Fruit fly (Drosophila melanogaster): ENCODE measurements around the gene CG31459.

CG31459 gene

DNA sequence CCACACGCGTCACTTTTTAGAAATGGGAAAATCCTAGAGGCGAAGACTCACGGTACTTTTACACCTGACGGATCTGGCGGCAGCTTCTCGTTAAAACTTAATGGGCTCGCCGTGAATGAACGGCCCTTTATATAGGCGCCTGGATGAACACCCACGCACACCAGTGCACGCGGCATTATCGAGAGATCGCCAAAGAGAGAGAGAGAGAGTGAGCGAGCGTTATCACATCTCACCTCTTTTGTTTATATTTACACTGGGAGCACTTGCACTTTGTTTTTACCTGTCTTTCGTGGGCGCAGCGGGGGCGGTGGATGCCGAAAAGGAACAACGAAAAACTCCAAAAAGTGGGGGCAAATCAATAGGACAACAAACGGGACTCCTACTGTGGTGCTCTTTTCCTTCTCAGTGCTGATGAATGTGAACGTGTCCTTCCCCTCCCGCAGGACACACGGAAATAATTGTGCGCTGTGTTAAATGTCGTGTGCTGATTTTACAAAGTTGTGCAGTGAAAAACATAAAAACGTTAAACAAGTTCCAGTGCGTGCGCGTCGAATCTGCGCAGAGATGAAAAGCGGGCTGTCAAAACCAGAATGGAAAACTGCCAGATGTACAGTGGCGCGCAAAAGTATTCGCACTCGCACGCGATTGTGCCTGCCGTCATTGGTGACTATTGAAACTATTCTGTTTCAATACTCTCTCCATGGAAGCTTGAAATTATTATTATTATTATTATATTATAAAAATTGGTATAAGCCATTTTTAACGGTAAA, 34.7 kb downstream of the CG31459 start, which contains the start of gene Mrp5:
Gene Mrp5, minus strand, starts transcription at position 561 of the 770 bp plus-strand sequence.
- TF ChIP-seq CG12605 (GFP tag; IDR thresholded peaks at IDR 0.05) (no peak), CG13204 (GFP tag; optimal IDR thresholded peaks at IDR 0.05) (peak; percentile 40), CG34367 (tag; optimal IDR thresholded peaks at IDR 0.05) (no peak), D1 (tag; optimal IDR thresholded peaks at IDR 0.05) (no peak), rn (GFP tag; IDR thresholded peaks at IDR 0.05) (no peak), CG14655 (GFP tag; optimal IDR thresholded peaks at IDR 0.05) (no peak), Ets98B (GFP tag; IDR thresholded peaks at IDR 0.05) (no peak), Snoo (tag; optimal IDR thresholded peaks at IDR 0.05) (peak; percentile 21), CG10348 (GFP tag; IDR thresholded peaks at IDR 0.05) (no peak), EcR (GFP tag; optimal IDR thresholded peaks at IDR 0.05) (peak; percentile 58), gl (tag; optimal IDR thresholded peaks at IDR 0.05) (peak; percentile 60), Pif1A (GFP tag; optimal IDR thresholded peaks at IDR 0.05) (peak; percentile 23), CG15710 (tag; optimal IDR thresholded peaks at IDR 0.05) (peak; percentile 12), CG32121 (GFP tag; IDR thresholded peaks at IDR 0.05) (no peak), Pif1B (GFP tag; optimal IDR thresholded peaks at IDR 0.05) (peak; percentile 46), CG17806 (tag; optimal IDR thresholded peaks at IDR 0.05) (peak; percentile 19), CG4496 (GFP tag; IDR thresholded peaks at IDR 0.05) (peak; percentile 80), CG9948 (tag; optimal IDR thresholded peaks at IDR 0.05) (no peak), CG8159 (tag; optimal IDR thresholded peaks at IDR 0.05) (peak; percentile 36), CG8301 (tag; optimal IDR thresholded peaks at IDR 0.05) (peak; percentile 36), fd96Ca (GFP tag; IDR thresholded peaks at IDR 0.05) (peak; percentile 51; the same call in 1 of the 3 replicates)

DNA sequence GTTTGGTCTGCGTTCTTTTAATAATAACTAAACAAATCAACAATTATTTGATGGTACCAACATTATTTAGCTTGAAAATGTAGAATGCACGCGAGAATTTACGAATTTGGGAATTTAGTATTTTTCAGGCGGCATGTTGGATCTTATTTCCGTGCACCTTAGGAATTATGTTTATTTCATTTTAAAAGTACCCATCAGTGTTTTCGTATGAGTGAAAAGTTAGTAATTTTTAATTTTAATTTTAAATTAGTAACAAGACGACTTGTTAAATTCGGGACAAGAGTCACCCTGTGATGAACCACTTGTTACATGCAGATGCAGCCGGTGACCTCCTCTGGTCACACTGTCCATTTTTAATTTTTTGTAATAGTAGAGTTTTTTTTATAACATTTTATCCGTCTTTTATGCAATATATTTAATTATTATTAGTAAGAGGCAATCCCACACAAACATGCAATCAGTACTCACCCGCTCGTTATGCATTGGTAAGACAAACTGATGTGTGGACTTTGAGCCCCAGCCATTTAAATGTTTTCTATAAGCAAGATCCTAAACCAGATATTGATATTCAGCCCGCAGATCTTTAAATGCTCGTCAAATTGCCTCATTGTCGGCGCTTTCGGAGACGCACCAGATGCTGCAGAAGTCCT, 36.9 kb downstream of the CG31459 start, which contains the start of the genes CG17186 and Arc42:
Gene CG17186, minus strand, starts transcription at position 88 of the 650 bp plus-strand sequence.
Gene Arc42, plus strand, starts transcription at position 311 of the 650 bp plus-strand sequence.
- TF ChIP-seq CG12605 (GFP tag; IDR thresholded peaks at IDR 0.05) (peak; percentile 66), Pif1B (GFP tag; optimal IDR thresholded peaks at IDR 0.05) (peak; percentile 36), CG9948 (tag; optimal IDR thresholded peaks at IDR 0.05) (no peak), CG14655 (GFP tag; optimal IDR thresholded peaks at IDR 0.05) (no peak), CG32121 (GFP tag; IDR thresholded peaks at IDR 0.05) (0 out of 2 replicates have a peak, but pooled peaks have one; percentile 16), rn (GFP tag; IDR thresholded peaks at IDR 0.05) (no peak), CG34367 (tag; optimal IDR thresholded peaks at IDR 0.05) (peak; percentile 29), Snoo (tag; optimal IDR thresholded peaks at IDR 0.05) (no peak), CG4496 (GFP tag; IDR thresholded peaks at IDR 0.05) (peak; percentile 55; the same call in 2 of the 3 replicates), fd96Ca (GFP tag; IDR thresholded peaks at IDR 0.05) (no peak), EcR (GFP tag; optimal IDR thresholded peaks at IDR 0.05) (no peak), CG8159 (tag; optimal IDR thresholded peaks at IDR 0.05) (peak; percentile 34), gl (tag; optimal IDR thresholded peaks at IDR 0.05) (peak; percentile 85), D1 (tag; optimal IDR thresholded peaks at IDR 0.05) (no peak), CG15710 (tag; optimal IDR thresholded peaks at IDR 0.05) (peak; percentile 1), CG10348 (GFP tag; IDR thresholded peaks at IDR 0.05) (no peak), CG17806 (tag; optimal IDR thresholded peaks at IDR 0.05) (peak; percentile 2), Ets98B (GFP tag; IDR thresholded peaks at IDR 0.05) (no peak; the same call in 1 of the 2 replicates), CG13204 (GFP tag; optimal IDR thresholded peaks at IDR 0.05) (peak; percentile 51), Pif1A (GFP tag; optimal IDR thresholded peaks at IDR 0.05) (peak; percentile 38), CG8301 (tag; optimal IDR thresholded peaks at IDR 0.05) (peak; percentile 34)

DNA sequence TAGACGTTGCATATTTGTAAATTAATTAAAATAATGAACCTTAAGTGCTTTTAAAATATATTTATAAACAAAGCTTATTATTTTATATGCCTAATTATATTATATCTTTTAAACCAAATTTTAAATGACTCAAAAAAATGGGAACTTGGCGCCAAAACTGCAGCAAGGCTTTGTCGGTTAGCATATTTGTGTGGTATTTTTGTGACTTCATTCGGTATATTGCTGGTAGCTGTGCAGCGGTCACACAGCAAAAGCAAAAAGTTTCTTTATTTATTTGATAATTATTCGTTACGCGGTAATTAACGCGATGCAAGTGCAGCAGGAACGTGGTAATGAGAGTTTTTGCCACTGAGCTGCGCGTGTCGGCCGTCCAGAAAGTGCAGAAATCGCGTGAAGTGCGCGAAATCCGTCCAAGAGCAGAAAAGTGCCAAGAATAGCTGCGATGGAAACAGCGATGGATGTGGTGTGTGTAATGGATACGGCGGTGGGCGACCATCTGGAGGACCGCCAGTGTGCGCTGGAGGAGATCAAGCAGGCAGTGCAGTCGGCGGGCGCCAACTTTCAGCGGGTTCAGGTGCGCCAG, 38.9 kb downstream of the CG31459 start, which contains the start of gene Ask1:
Gene Ask1, plus strand, starts transcription at position 250 of the 583 bp plus-strand sequence.
- no peak for TF ChIP-seq fd96Ca (GFP tag; IDR thresholded peaks at IDR 0.05)

DNA sequence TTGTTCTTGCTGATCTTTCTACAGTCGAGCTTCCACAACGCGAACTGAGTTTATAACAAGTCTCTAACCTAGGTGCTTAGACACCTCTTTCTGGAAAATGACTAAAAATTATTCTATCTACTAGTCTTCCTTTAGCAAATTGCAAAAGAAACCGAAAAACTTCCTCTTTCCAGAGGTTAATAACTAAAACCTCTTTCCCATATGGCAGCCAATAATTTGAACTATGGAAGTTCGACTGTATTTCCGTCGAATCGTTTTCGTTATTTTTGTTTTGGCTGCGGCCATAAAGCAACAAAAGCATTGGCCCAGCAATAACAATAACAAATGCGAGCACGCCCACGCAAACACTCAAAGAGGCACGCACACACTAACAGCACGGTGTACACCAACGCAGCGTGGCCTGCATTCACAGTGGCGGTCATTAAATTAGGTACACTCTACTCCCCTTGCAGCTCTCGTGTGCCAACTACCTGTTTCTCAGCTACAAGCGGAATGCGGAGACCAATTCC, 39.8 kb downstream of the CG31459 start:
- no peak for TF ChIP-seq gl (tag; optimal IDR thresholded peaks at IDR 0.05)
- TF ChIP-seq rn (GFP tag; IDR thresholded peaks at IDR 0.05), result no peak
- peak; percentile 22 for TF ChIP-seq CG8159 (tag; optimal IDR thresholded peaks at IDR 0.05)
- TF ChIP-seq CG17806 (tag; optimal IDR thresholded peaks at IDR 0.05), result peak; percentile 16
- no peak for TF ChIP-seq CG10348 (GFP tag; IDR thresholded peaks at IDR 0.05)
- TF ChIP-seq CG4496 (GFP tag; IDR thresholded peaks at IDR 0.05), result peak; percentile 41; the same call in 1 of the 3 replicates
- TF ChIP-seq fd96Ca (GFP tag; IDR thresholded peaks at IDR 0.05), result peak; percentile 51
- TF ChIP-seq CG34367 (tag; optimal IDR thresholded peaks at IDR 0.05), result no peak
- no peak for TF ChIP-seq Pif1A (GFP tag; optimal IDR thresholded peaks at IDR 0.05)
- TF ChIP-seq CG15710 (tag; optimal IDR thresholded peaks at IDR 0.05), result peak; percentile 24
- peak; percentile 60; the same call in 1 of the 2 replicates for TF ChIP-seq CG32121 (GFP tag; IDR thresholded peaks at IDR 0.05)
- TF ChIP-seq Snoo (tag; optimal IDR thresholded peaks at IDR 0.05), result peak; percentile 33
- TF ChIP-seq Ets98B (GFP tag; IDR thresholded peaks at IDR 0.05), result peak; percentile 35; the same call in 1 of the 2 replicates
- TF ChIP-seq EcR (GFP tag; optimal IDR thresholded peaks at IDR 0.05), result no peak
